Fruit fly (Drosophila melanogaster) whole organism, embryonic: ENCODE results near the gene vsg.

Experiments used
- Aef1 ChIP-seq: fragments of 200-800 bp; sonication (Bioruptor generic); IDR thresholded peaks from 3 replicates; pipeline ENCODE4 v1.3.6; 2022; ENCODE audit warnings: missing biosample characterization, missing genetic modification characterization
- Atf6 ChIP-seq: fragments of 200-800 bp; sonication (Bioruptor generic); IDR thresholded peaks from 2 replicates; pipeline ENCODE4 v1.3.6; 2022; ENCODE audit warnings: missing biosample characterization, missing genetic modification characterization
- C15 ChIP-seq: fragments of 200-800 bp; sonication (Bioruptor generic); IDR thresholded peaks from 3 replicates; pipeline ENCODE4 v1.3.6; 2022; ENCODE audit warnings: missing biosample characterization, missing genetic modification characterization
- CG10462 ChIP-seq: fragments of 200-800 bp; sonication (Bioruptor generic); optimal IDR thresholded peaks from 2 replicates; lab custom pipeline; 2016; ENCODE audit warnings: missing biosample characterization, missing genetic modification characterization
- CG10654 ChIP-seq: fragments of 200-800 bp; sonication (Bioruptor generic); optimal IDR thresholded peaks from 2 replicates; lab custom pipeline; 2016; ENCODE audit warnings: missing biosample characterization, missing genetic modification characterization
- CG12219 ChIP-seq: fragments of 200-800 bp; sonication (Bioruptor generic); optimal IDR thresholded peaks from 3 replicates; lab custom pipeline; 2018; ENCODE audit warnings: missing biosample characterization, mild to moderate bottlenecking, missing genetic modification characterization
- CG15011 ChIP-seq: fragments of 200-800 bp; sonication (Bioruptor generic); optimal IDR thresholded peaks from 3 replicates; lab custom pipeline; 2018; ENCODE audit warnings: missing biosample characterization, mild to moderate bottlenecking, missing genetic modification characterization
- CG17359 ChIP-seq: fragments of 200-800 bp; sonication (Bioruptor generic); optimal IDR thresholded peaks from 3 replicates; lab custom pipeline; 2018; ENCODE audit warnings: missing biosample characterization, mild to moderate bottlenecking, missing genetic modification characterization, moderate library complexity
- CG18619 ChIP-seq: fragments of 200-800 bp; sonication (Bioruptor generic); optimal IDR thresholded peaks from 3 replicates; lab custom pipeline; 2017; ENCODE audit warnings: missing biosample characterization, mild to moderate bottlenecking, missing genetic modification characterization
- CG2889 ChIP-seq: fragments of 200-800 bp; sonication (Bioruptor generic); IDR thresholded peaks from 3 replicates; pipeline ENCODE4 v1.3.6; 2022; ENCODE audit warnings: missing biosample characterization, missing genetic modification characterization
- CG42726 ChIP-seq: fragments of 200-800 bp; sonication (Bioruptor generic); IDR thresholded peaks from 2 replicates; pipeline ENCODE4 v1.3.6; 2022; ENCODE audit warnings: missing biosample characterization, missing genetic modification characterization; ENCODE audit not compliant: partially characterized antibody
- CG4730 ChIP-seq: fragments of 200-800 bp; sonication (Bioruptor generic); IDR thresholded peaks from 2 replicates; pipeline ENCODE4 v1.3.6; 2022; ENCODE audit warnings: missing biosample characterization, missing genetic modification characterization
- CG5245 ChIP-seq: fragments of 200-800 bp; sonication (Bioruptor generic); optimal IDR thresholded peaks from 3 replicates; lab custom pipeline; 2016; ENCODE audit warnings: missing biosample characterization, missing genetic modification characterization
- CG6272 ChIP-seq: fragments of 200-800 bp; sonication (Bioruptor generic); IDR thresholded peaks from 2 replicates; pipeline ENCODE4 v1.3.6; 2022; ENCODE audit warnings: missing biosample characterization, missing genetic modification characterization
- CG6765 ChIP-seq: fragments of 200-800 bp; sonication (Bioruptor generic); optimal IDR thresholded peaks from 3 replicates; lab custom pipeline; 2017; ENCODE audit warnings: missing biosample characterization, mild to moderate bottlenecking, missing genetic modification characterization
- CG8359 ChIP-seq: fragments of 200-800 bp; sonication (Bioruptor generic); optimal IDR thresholded peaks from 2 replicates; lab custom pipeline; 2017; ENCODE audit warnings: missing biosample characterization, mild to moderate bottlenecking, missing genetic modification characterization, borderline replicate concordance
- CG8388 ChIP-seq: fragments of 200-800 bp; sonication (Bioruptor generic); optimal IDR thresholded peaks from 2 replicates; lab custom pipeline; 2019; ENCODE audit warnings: missing biosample characterization, mild to moderate bottlenecking, missing genetic modification characterization, moderate library complexity
- Chrac-16 ChIP-seq: fragments of 200-800 bp; sonication (Bioruptor generic); optimal IDR thresholded peaks from 3 replicates; lab custom pipeline; 2016; ENCODE audit warnings: missing biosample characterization, missing genetic modification characterization
- Dref ChIP-seq: fragments of 200-800 bp; sonication (Bioruptor generic); IDR thresholded peaks from 2 replicates; pipeline ENCODE4 v1.3.6; 2022; ENCODE audit warnings: missing biosample characterization, missing genetic modification characterization
- NC2β ChIP-seq: fragments of 200-800 bp; sonication (Bioruptor generic); optimal IDR thresholded peaks from 2 replicates; lab custom pipeline; 2016; ENCODE audit warnings: missing biosample characterization, missing genetic modification characterization
- Pdp1 ChIP-seq, 2 experiments: fragments of 200-800 bp; sonication (Bioruptor generic); optimal IDR thresholded peaks; 3 replicates each; lab custom pipeline; 2016; ENCODE audit warnings: missing biosample characterization in 2 of 2, missing genetic modification characterization in 2 of 2, mild to moderate bottlenecking in 1 of 2, moderate library complexity in 1 of 2
- Ravus ChIP-seq: fragments of 200-800 bp; sonication (Bioruptor generic); IDR thresholded peaks from 2 replicates; pipeline ENCODE4 v1.3.6; 2022; ENCODE audit warnings: missing biosample characterization, missing genetic modification characterization
- Sox100B ChIP-seq: fragments of 200-800 bp; sonication (Bioruptor generic); optimal IDR thresholded peaks from 3 replicates; lab custom pipeline; 2018; ENCODE audit warnings: missing biosample characterization, mild to moderate bottlenecking, missing genetic modification characterization
- TFAM ChIP-seq: fragments of 200-800 bp; sonication (Bioruptor generic); optimal IDR thresholded peaks from 2 replicates; lab custom pipeline; 2017; ENCODE audit warnings: missing biosample characterization, missing genetic modification characterization, inconsistent platforms
- Usf ChIP-seq: fragments of 200-800 bp; sonication (Bioruptor generic); optimal IDR thresholded peaks from 2 replicates; lab custom pipeline; 2017; ENCODE audit warnings: missing genotype, missing biosample characterization, missing genetic modification characterization
- ac ChIP-seq: fragments of 200-800 bp; sonication (Bioruptor generic); optimal IDR thresholded peaks from 3 replicates; lab custom pipeline; 2017; ENCODE audit warnings: missing biosample characterization, mild to moderate bottlenecking, missing genetic modification characterization
- bowl ChIP-seq: fragments of 200-800 bp; sonication (Bioruptor generic); IDR thresholded peaks from 2 replicates; pipeline ENCODE4 v1.3.6; 2022; ENCODE audit warnings: missing biosample characterization, missing genetic modification characterization
- ci ChIP-seq: fragments of 200-800 bp; sonication (Bioruptor generic); IDR thresholded peaks from 3 replicates; pipeline ENCODE4 v1.3.6; 2022; ENCODE audit warnings: missing biosample characterization, missing genetic modification characterization
- dimm ChIP-seq: fragments of 200-800 bp; sonication (Bioruptor generic); IDR thresholded peaks from 2 replicates; pipeline ENCODE4 v1.3.6; 2022; ENCODE audit warnings: missing biosample characterization, missing genetic modification characterization
- dpn ChIP-seq, 2 experiments: fragments of 200-800 bp; sonication (Bioruptor generic); optimal IDR thresholded peaks; 3 replicates each; lab custom pipeline; 2016; ENCODE audit warnings: missing biosample characterization in 2 of 2, missing genetic modification characterization in 2 of 2
- esg ChIP-seq: fragments of 200-800 bp; sonication (Bioruptor generic); conservative IDR thresholded peaks from 2 replicates; pipeline ENCODE4 v1.3.6; 2022; ENCODE audit warnings: missing biosample characterization, missing genetic modification characterization
- exex ChIP-seq: fragments of 200-800 bp; sonication (Bioruptor generic); optimal IDR thresholded peaks from 4 replicates; lab custom pipeline; 2018; ENCODE audit warnings: missing biosample characterization, mild to moderate bottlenecking, missing genetic modification characterization, moderate library complexity
- fru ChIP-seq: fragments of >200 bp; optimal IDR thresholded peaks from 2 replicates; lab custom pipeline; 2017
- her ChIP-seq: fragments of 200-800 bp; sonication (Bioruptor generic); optimal IDR thresholded peaks from 2 replicates; lab custom pipeline; 2016; ENCODE audit warnings: missing biosample characterization, missing genetic modification characterization
- knrl ChIP-seq: fragments of 200-800 bp; sonication (Bioruptor generic); IDR thresholded peaks from 3 replicates; pipeline ENCODE4 v1.3.6; 2022; ENCODE audit warnings: missing biosample characterization, missing genetic modification characterization; ENCODE audit not compliant: partially characterized antibody
- lilli ChIP-seq: fragments of 200-800 bp; sonication (Bioruptor generic); optimal IDR thresholded peaks from 3 replicates; lab custom pipeline; 2016; ENCODE audit warnings: missing biosample characterization, missing genetic modification characterization
- lola ChIP-seq, 3 experiments: fragments of >200 bp in 2 of 3; fragments of 200-800 bp in 1 of 3; sonication (Bioruptor generic) in 1 of 3; optimal IDR thresholded peaks; 2 replicates each; lab custom pipeline; 2017 to 2019; ENCODE audit warnings: missing biosample characterization in 3 of 3, missing genetic modification characterization in 3 of 3, mild to moderate bottlenecking in 1 of 3, moderate library complexity in 1 of 3
- nerfin-2 ChIP-seq: fragments of 200-800 bp; sonication (Bioruptor generic); IDR thresholded peaks from 2 replicates; pipeline ENCODE4 v1.3.6; 2022; ENCODE audit warnings: missing biosample characterization, missing genetic modification characterization; ENCODE audit not compliant: partially characterized antibody
- odd ChIP-seq: fragments of 200-800 bp; sonication (Bioruptor generic); optimal IDR thresholded peaks from 2 replicates; lab custom pipeline; 2017; ENCODE audit warnings: missing biosample characterization, mild to moderate bottlenecking, missing genetic modification characterization
- psq ChIP-seq: fragments of 200-800 bp; sonication (Bioruptor generic); optimal IDR thresholded peaks from 2 replicates; lab custom pipeline; 2017; ENCODE audit warnings: missing biosample characterization, missing genetic modification characterization
- pum ChIP-seq: fragments of 200-800 bp; sonication (Bioruptor generic); optimal IDR thresholded peaks from 2 replicates; lab custom pipeline; 2016; ENCODE audit warnings: missing biosample characterization, missing genetic modification characterization
- repo ChIP-seq: fragments of 200-800 bp; sonication (Bioruptor generic); optimal IDR thresholded peaks from 2 replicates; lab custom pipeline; 2016; ENCODE audit warnings: missing biosample characterization, missing genetic modification characterization
- sim ChIP-seq: fragments of 200-800 bp; sonication (Bioruptor generic); IDR thresholded peaks from 2 replicates; pipeline ENCODE4 v1.3.6; 2022; ENCODE audit warnings: missing biosample characterization, missing genetic modification characterization
- sima ChIP-seq: fragments of 200-800 bp; sonication (Bioruptor generic); optimal IDR thresholded peaks from 2 replicates; lab custom pipeline; 2016; ENCODE audit warnings: missing biosample characterization, missing genetic modification characterization
- ssp ChIP-seq: fragments of 200-800 bp; sonication (Bioruptor generic); IDR thresholded peaks from 2 replicates; pipeline ENCODE4 v1.3.6; 2022; ENCODE audit warnings: missing biosample characterization, missing genetic modification characterization
- tgo ChIP-seq: fragments of 200-800 bp; sonication (Bioruptor generic); IDR thresholded peaks from 3 replicates; pipeline ENCODE4 v1.3.6; 2022; ENCODE audit warnings: missing biosample characterization, missing genetic modification characterization
- unpg ChIP-seq: fragments of 200-800 bp; sonication (Bioruptor generic); optimal IDR thresholded peaks from 3 replicates; lab custom pipeline; 2018; ENCODE audit warnings: missing biosample characterization, mild to moderate bottlenecking, missing genetic modification characterization, moderate library complexity
- zen ChIP-seq: fragments of 200-800 bp; sonication (Bioruptor generic); optimal IDR thresholded peaks from 3 replicates; lab custom pipeline; 2018; ENCODE audit warnings: missing biosample characterization, mild to moderate bottlenecking, missing genetic modification characterization, moderate library complexity
- zen2 ChIP-seq: fragments of 200-800 bp; sonication (Bioruptor generic); IDR thresholded peaks from 3 replicates; pipeline ENCODE4 v1.3.6; 2022; ENCODE audit warnings: missing biosample characterization, missing genetic modification characterization; ENCODE audit not compliant: partially characterized antibody
- zfh1 ChIP-seq: fragments of 200-800 bp; sonication (Bioruptor generic); IDR thresholded peaks from 3 replicates; pipeline ENCODE4 v1.3.6; 2022; ENCODE audit warnings: missing biosample characterization, missing genetic modification characterization

Gene vsg

DNA sequence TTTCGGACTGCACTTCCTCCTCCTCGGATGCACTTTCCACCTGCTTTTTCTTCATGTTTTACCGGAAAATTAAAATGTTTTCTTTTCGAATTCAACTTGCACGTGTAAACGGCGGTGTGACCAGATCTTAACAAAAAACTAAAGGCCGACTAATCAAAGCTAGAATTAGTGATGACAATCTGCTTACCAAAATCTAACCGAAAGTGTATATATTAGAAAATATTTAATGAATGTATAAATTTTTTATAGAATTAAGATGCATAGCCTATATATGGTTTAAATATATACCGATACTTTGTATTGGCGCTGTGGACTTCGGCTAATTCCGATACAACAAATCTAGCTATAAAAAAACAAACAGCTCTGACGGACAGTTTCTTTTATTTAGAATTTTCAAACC is 4.8 kb downstream of the vsg start, which contains the start of the genes CG18178 and CG14174 (continued):
- peak; percentile 22 for TF ChIP-seq exex (tag; lab: Kevin White, UChicago)
- TF ChIP-seq pum (GFP tag; lab: Kevin White, UChicago) = no peak
- TF ChIP-seq esg = peak; percentile 68
- TF ChIP-seq Chrac-16 (GFP tag; lab: Kevin White, UChicago) = peak; percentile 67
- TF ChIP-seq bowl = no peak
- TF ChIP-seq CG10462 (GFP tag; lab: Kevin White, UChicago) = peak; percentile 23
- peak; percentile 73 for TF ChIP-seq Sox100B (GFP tag; lab: Kevin White, UChicago)
- TF ChIP-seq ac (GFP tag; lab: Kevin White, UChicago) = peak; percentile 5
- no peak for TF ChIP-seq her
- no peak; the same call in 1 of the 2 replicates for TF ChIP-seq Dref (GFP tag; lab: Robert Waterston, UW)
- TF ChIP-seq CG6765 (GFP tag; lab: Kevin White, UChicago) = no peak
- no peak for TF ChIP-seq zen2 (GFP tag; lab: Robert Waterston, UW)
- TF ChIP-seq lola (GFP tag; optimal IDR thresholded peaks at IDR 0.05; lab: Kevin White, UChicago) = peak in 1 of 3 experiments; percentile 75
- TF ChIP-seq psq (GFP tag; lab: Kevin White, UChicago) = peak; percentile 12
- no peak for TF ChIP-seq repo (GFP tag; lab: Kevin White, UChicago)
- no peak for TF ChIP-seq dimm (GFP tag; lab: Robert Waterston, UW)
- TF ChIP-seq CG42726 (GFP tag; lab: Robert Waterston, UW) = no peak
- no peak for TF ChIP-seq TFAM
- peak; percentile 45 for TF ChIP-seq ssp (GFP tag; lab: Robert Waterston, UW)
- TF ChIP-seq unpg = peak; percentile 56
- TF ChIP-seq CG4730 (GFP tag; lab: Robert Waterston, UW) = no peak; the same call in 1 of the 2 replicates
- TF ChIP-seq Usf = peak; percentile 38
- peak in 1 of 2 experiments; percentile 76 for TF ChIP-seq dpn (GFP tag; optimal IDR thresholded peaks at IDR 0.05; lab: Kevin White, UChicago)
- peak; percentile 45 for TF ChIP-seq CG8388 (GFP tag; lab: Kevin White, UChicago)
- 0 out of 3 replicates have a peak, but pooled peaks have one; percentile 26 for TF ChIP-seq knrl (GFP tag; lab: Robert Waterston, UW)
- TF ChIP-seq Aef1 = peak; percentile 65
- no peak for TF ChIP-seq sim (GFP tag; lab: Robert Waterston, UW)
- TF ChIP-seq Pdp1 (GFP tag; optimal IDR thresholded peaks at IDR 0.05; lab: Kevin White, UChicago) = no peak
- TF ChIP-seq Ravus (GFP tag; lab: Robert Waterston, UW) = no peak
- TF ChIP-seq CG5245 (GFP tag; lab: Kevin White, UChicago) = peak; percentile 41
- TF ChIP-seq CG2889 (GFP tag; lab: Robert Waterston, UW) = 0 out of 3 replicates have a peak, but pooled peaks have one; percentile 24
- peak; percentile 26 for TF ChIP-seq CG12219 (GFP tag; lab: Kevin White, UChicago)
- TF ChIP-seq CG15011 (GFP tag; lab: Kevin White, UChicago) = no peak
- TF ChIP-seq sima = no peak
- TF ChIP-seq zen (tag; lab: Kevin White, UChicago) = peak; percentile 73
- TF ChIP-seq CG10654 (GFP tag; lab: Kevin White, UChicago) = peak; percentile 49
- no peak for TF ChIP-seq fru (lab: Kevin White, UChicago)
- no peak for TF ChIP-seq CG8359 (GFP tag; lab: Kevin White, UChicago)
- peak; percentile 43 for TF ChIP-seq CG18619 (GFP tag; lab: Kevin White, UChicago)
- peak; percentile 70 for TF ChIP-seq zfh1 (GFP tag; lab: Robert Waterston, UW)
- no peak for TF ChIP-seq odd
- TF ChIP-seq ci = peak; percentile 44; the same call in 1 of the 3 replicates
- TF ChIP-seq CG17359 (tag; lab: Kevin White, UChicago) = peak; percentile 53
- TF ChIP-seq tgo (GFP tag; lab: Robert Waterston, UW) = peak; percentile 64
- TF ChIP-seq nerfin-2 (GFP tag; lab: Robert Waterston, UW) = no peak
- TF ChIP-seq lilli (GFP tag; lab: Kevin White, UChicago) = peak; percentile 60
- TF ChIP-seq Atf6 (GFP tag; lab: Robert Waterston, UW) = no peak
- peak; percentile 52; the same call in 1 of the 2 replicates for TF ChIP-seq CG6272
- no peak for TF ChIP-seq NC2β (GFP tag; lab: Kevin White, UChicago)
- peak; percentile 14; the same call in 1 of the 3 replicates for TF ChIP-seq C15
